Fruit fly (Drosophila melanogaster): ENCODE data around the gene Grp170.

Grp170 gene

DNA sequence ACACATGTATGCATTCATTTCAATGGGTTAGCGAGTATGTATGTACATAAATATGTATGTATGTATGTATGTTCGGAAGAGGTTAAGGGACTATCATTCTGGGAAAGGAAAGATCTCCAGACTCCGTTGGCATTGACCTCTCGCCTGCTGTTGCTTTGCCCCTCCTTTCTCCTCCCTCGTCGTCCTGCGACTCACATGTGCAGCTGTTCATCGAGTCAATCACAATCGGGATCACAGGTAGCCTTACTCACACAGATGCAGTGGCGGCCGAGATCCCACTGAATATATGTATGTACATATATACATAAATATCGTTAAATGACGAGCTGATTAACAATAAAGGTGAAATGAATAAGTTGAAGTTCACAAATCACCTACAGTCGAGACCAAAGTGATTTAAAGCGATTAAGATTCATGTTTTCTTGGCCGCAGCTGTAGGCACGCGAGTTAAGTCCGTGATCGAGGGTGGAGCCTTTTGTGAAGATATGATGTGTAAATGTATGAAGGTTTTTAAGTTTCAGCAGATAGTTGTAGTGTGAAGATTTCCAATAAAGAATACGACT lies 33.6 kb upstream of the Grp170 start (continued):
- TF ChIP-seq CG8290 (GFP tag; optimal IDR thresholded peaks at IDR 0.05) = no peak
- peak in 1 of 2 experiments; percentile 22 for TF ChIP-seq CG8290 (tag; optimal IDR thresholded peaks at IDR 0.05)
- TF ChIP-seq CG11093 (GFP tag; IDR thresholded peaks at IDR 0.05) = no peak
- no peak for TF ChIP-seq Dref (GFP tag; IDR thresholded peaks at IDR 0.05)

dm6 chrX:2307564-2307963 lies 32.7 kb upstream of the Grp170 start:
- TF ChIP-seq zf30C (GFP tag; optimal IDR thresholded peaks at IDR 0.05) (peak; percentile 96), gce (GFP tag; IDR thresholded peaks at IDR 0.05) (no peak), row (GFP tag; IDR thresholded peaks at IDR 0.05) (peak; percentile 43; the same call in 1 of the 3 replicates), CG10321 (GFP tag; IDR thresholded peaks at IDR 0.05) (peak; percentile 80), z (GFP tag; IDR thresholded peaks at IDR 0.05) (0 out of 3 replicates have a peak, but pooled peaks have one; percentile 16), nom (GFP tag; optimal IDR thresholded peaks at IDR 0.05) (peak; percentile 3), cad (GFP tag; optimal IDR thresholded peaks at IDR 0.05) (peak; percentile 67), rib (GFP tag; IDR thresholded peaks at IDR 0.05) (no peak), Lpt (GFP tag; optimal IDR thresholded peaks at IDR 0.05) (peak; percentile 13), onecut (GFP tag; IDR thresholded peaks at IDR 0.05) (0 out of 2 replicates have a peak, but pooled peaks have one; percentile 9), CG1832 (GFP tag; optimal IDR thresholded peaks at IDR 0.05) (peak; percentile 85), abd-A (tag; optimal IDR thresholded peaks at IDR 0.05) (peak; percentile 61), CG32767 (GFP tag; IDR thresholded peaks at IDR 0.05) (peak; percentile 69), CG34422 (GFP tag; IDR thresholded peaks at IDR 0.05) (no peak), kni (GFP tag; optimal IDR thresholded peaks at IDR 0.05) (peak; percentile 39), CG15479 (GFP tag; optimal IDR thresholded peaks at IDR 0.05) (peak; percentile 21), Sin3A (optimal IDR thresholded peaks at IDR 0.05) (no peak), crol (GFP tag; IDR thresholded peaks at IDR 0.05) (peak; percentile 95), CG3407 (GFP tag; optimal IDR thresholded peaks at IDR 0.05) (no peak), ci (GFP tag; IDR thresholded peaks at IDR 0.05) (0 out of 3 replicates have a peak, but pooled peaks have one; percentile 26), CG18599 (GFP tag; optimal IDR thresholded peaks at IDR 0.05) (peak; percentile 17), chinmo (GFP tag; IDR thresholded peaks at IDR 0.05; ENCODE audit: partially characterized antibody) (0 out of 4 replicates have a peak, but pooled peaks have one; percentile 22), Adf1 (GFP tag; IDR thresholded peaks at IDR 0.05) (peak; percentile 28; the same call in 1 of the 2 replicates), D19A (tag; optimal IDR thresholded peaks at IDR 0.05) (peak; percentile 6), CG2199 (GFP tag; IDR thresholded peaks at IDR 0.05) (0 out of 3 replicates have a peak, but pooled peaks have one; percentile 51), otp (GFP tag; IDR thresholded peaks at IDR 0.05) (0 out of 3 replicates have a peak, but pooled peaks have one; percentile 16), CG9727 (GFP tag; optimal IDR thresholded peaks at IDR 0.05) (no peak), pros (GFP tag; optimal IDR thresholded peaks at IDR 0.05) (peak; percentile 98)

DNA sequence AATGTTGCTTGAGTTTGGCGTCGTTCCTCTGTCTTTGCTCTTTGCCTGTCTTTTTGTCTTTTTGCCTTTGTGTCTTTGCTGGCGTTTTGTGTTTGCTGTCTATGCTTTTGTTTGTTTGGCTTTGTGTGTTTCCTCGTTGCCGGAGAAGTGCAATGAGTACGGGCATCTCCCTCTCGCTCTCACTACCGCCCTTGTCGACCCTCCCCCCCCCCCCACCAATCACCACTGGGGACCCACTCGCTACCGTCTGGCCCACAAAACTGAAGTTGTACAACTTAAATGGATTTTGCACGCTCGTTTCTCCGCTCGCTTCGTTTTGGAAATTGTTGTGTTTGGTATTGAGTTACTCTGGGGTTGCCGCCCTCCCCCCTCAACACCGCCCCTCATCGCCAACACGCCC lies 31.9 kb upstream of the Grp170 start:
- TF ChIP-seq CG1832 (GFP tag; optimal IDR thresholded peaks at IDR 0.05) (peak; percentile 25), CG12391 (tag; optimal IDR thresholded peaks at IDR 0.05) (no peak), CG14441 (GFP tag; IDR thresholded peaks at IDR 0.05) (no peak), CG12219 (GFP tag; optimal IDR thresholded peaks at IDR 0.05) (no peak), lov (optimal IDR thresholded peaks at IDR 0.05) (no peak), lov (GFP tag; IDR thresholded peaks at IDR 0.05) (no peak), chinmo (GFP tag; IDR thresholded peaks at IDR 0.05; ENCODE audit: partially characterized antibody) (peak; percentile 15; the same call in 1 of the 4 replicates), crol (GFP tag; IDR thresholded peaks at IDR 0.05) (peak; percentile 91), CG8290 (GFP tag; optimal IDR thresholded peaks at IDR 0.05) (no peak), CG8290 (tag; optimal IDR thresholded peaks at IDR 0.05) (no peak), zfh2 (GFP tag; optimal IDR thresholded peaks at IDR 0.05) (no peak), CG10462 (GFP tag; optimal IDR thresholded peaks at IDR 0.05) (no peak), ro (GFP tag; IDR thresholded peaks at IDR 0.05) (no peak), sug (tag; optimal IDR thresholded peaks at IDR 0.05) (no peak), HHEX (GFP tag; optimal IDR thresholded peaks at IDR 0.05) (no peak), CG33557 (GFP tag; optimal IDR thresholded peaks at IDR 0.05) (no peak), Bgb (GFP tag; IDR thresholded peaks at IDR 0.05; ENCODE audit: partially characterized antibody) (no peak), CG2678 (tag; optimal IDR thresholded peaks at IDR 0.05) (no peak), tx (GFP tag; optimal IDR thresholded peaks at IDR 0.05) (no peak), CG32772 (GFP tag; IDR thresholded peaks at IDR 0.05) (no peak), dm (GFP tag; optimal IDR thresholded peaks at IDR 0.05) (no peak), dimm (GFP tag; IDR thresholded peaks at IDR 0.05) (no peak)

All from whole organism, embryonic.